Fruit fly (Drosophila melanogaster): ENCODE measurements around the gene CG14864.
A peak's percentile ranks its signal among the peaks of the same experiment; 100 is the strongest.

CG14864 gene

dm6 chr3R:15286693-15287041 lies 18.3 kb upstream of the CG14864 start:
- peak; percentile 23 for TF ChIP-seq noc (tag; optimal IDR thresholded peaks at IDR 0.05)

dm6 chr3R:15286024-15286692 lies 17.8 kb upstream of the CG14864 start:
- no peak for TF ChIP-seq noc (tag; optimal IDR thresholded peaks at IDR 0.05)

dm6 chr3R:15282982-15283809 lies 14.9 kb upstream of the CG14864 start:
- no peak for TF ChIP-seq noc (tag; optimal IDR thresholded peaks at IDR 0.05)

DNA sequence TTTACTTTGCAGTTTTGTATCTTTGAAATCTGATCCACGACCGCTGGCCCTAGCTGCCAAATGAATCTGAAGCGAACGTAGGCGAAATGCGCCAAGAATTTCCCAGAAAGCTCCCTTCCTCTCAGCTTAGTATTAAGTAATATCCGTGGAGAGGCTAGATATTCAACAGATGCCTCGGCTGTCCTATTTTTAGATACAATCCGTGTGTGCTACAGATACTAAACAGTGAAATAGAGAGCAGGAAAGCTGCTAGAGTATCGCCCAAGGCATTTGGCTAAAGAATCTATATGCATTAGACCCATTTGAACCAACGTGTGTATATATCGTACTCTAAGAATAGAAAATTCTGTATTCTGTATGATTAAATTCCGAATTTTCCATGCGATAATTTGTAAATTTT lies 14.0 kb upstream of the CG14864 start:
- no peak for TF ChIP-seq noc (tag; optimal IDR thresholded peaks at IDR 0.05)

DNA sequence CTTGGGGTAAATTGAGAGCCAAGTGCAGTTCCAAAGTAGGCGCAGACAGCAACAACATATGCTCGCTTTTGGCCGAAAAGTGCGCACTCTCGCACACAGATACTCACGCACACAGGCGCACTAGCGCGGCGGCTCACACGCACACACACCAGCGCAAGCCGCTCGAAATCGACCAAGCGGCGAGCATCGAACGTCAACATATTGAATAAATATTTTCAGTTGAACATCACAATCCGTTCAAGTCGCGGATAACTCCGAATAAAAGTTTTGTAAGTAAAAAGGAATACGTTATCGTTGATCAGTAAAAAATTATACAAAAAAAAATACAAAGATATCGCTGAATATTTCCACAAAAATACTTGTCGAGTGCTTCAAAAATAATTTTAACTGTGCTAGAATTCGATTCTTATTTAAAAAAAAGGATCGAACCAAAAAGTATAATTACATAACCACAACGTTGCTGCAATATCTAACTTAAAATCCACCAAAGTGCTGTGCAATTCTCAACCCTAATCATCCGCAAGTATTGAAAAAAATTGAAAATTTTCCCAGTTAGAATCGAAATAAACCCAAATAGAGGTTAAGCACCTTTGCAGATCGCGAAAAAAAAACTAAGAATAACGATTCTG lies 13.1 kb upstream of the CG14864 start:
- no peak for TF ChIP-seq noc (tag; optimal IDR thresholded peaks at IDR 0.05)

- peak; percentile 48 for TF ChIP-seq noc (tag; optimal IDR thresholded peaks at IDR 0.05)
Measured at dm6 chr3R:15280619-15281334, 12.4 kb upstream of the CG14864 start.

dm6 chr3R:15277926-15278869 lies 9.9 kb upstream of the CG14864 start, which contains the start of the genes MRG15 and Tm1:
Gene MRG15, minus strand, starts transcription at chr3R:15278109.
Gene Tm1, plus strand, starts transcription at chr3R:15278220.
- TF ChIP-seq noc (tag; optimal IDR thresholded peaks at IDR 0.05): no peak

DNA sequence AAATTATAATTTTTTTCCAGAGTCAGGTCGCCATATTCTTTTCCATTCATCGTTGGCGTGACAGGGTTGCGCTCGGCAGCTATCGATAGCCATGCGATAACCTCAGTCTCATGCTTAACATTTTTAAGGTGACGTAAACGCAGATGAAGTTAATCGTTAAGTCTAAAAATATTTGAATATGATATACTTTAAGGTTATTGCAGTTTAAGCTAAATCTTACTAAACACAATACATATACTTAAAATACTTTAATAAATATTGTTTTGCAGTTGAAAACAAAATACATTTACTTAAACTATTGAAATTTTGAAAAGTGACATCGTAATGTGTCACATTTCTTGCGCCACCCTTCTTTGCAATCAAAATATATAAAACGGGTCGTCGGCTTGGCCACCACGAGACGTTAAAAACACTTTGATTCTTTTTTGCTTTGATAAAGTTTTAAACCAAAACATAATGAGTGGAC lies 6.9 kb upstream of the CG14864 start, which contains the start of the genes Cp190 and CG4338:
Cp190 (minus strand) TSS at position 84 of the 466 bp plus-strand sequence.
CG4338 (plus strand) TSS at position 365 of the 466 bp plus-strand sequence.
- TF ChIP-seq noc (tag; optimal IDR thresholded peaks at IDR 0.05): peak; percentile 98

dm6 chr3R:15268856-15269255 lies 518 bp upstream of the CG14864 start:
- TF ChIP-seq noc (tag; optimal IDR thresholded peaks at IDR 0.05): no peak

DNA sequence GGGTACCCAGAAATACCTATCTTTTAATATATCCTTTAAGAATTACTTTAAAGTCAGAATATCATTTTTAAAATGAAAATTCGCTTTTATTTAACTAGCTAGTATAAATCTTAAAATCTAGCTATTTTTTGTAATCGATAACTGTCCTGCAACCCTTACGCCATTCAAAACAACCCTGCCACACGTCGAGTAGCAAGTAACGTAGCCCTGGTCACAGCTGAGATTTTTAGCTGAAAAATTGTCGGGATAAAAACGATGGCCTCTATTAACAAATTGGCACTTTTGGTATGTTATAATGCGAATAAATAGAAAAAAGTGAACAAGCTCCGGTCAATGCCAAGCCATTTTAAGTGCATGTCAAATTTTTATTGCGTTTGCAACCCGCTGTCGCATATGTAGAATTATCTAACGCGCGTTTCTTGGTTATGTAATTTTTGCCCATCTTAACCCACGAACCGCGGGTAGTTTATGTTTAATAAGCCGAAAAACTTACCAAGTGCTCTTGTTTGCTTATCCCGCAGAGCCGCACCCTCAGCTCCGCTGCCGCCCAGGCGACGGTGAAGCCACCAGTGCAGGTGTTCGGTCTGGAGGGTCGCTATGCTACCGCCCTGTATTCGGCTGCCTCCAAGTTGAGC lies 2.8 kb downstream of the CG14864 start, which contains the start of gene ATPsynO:
ATPsynO (plus strand) TSS at position 186 of the 635 bp plus-strand sequence.
- peak; percentile 14 for TF ChIP-seq noc (tag; optimal IDR thresholded peaks at IDR 0.05)

dm6 chr3R:15263946-15264345 lies 4.4 kb downstream of the CG14864 start:
- TF ChIP-seq noc (tag; optimal IDR thresholded peaks at IDR 0.05): no peak

DNA sequence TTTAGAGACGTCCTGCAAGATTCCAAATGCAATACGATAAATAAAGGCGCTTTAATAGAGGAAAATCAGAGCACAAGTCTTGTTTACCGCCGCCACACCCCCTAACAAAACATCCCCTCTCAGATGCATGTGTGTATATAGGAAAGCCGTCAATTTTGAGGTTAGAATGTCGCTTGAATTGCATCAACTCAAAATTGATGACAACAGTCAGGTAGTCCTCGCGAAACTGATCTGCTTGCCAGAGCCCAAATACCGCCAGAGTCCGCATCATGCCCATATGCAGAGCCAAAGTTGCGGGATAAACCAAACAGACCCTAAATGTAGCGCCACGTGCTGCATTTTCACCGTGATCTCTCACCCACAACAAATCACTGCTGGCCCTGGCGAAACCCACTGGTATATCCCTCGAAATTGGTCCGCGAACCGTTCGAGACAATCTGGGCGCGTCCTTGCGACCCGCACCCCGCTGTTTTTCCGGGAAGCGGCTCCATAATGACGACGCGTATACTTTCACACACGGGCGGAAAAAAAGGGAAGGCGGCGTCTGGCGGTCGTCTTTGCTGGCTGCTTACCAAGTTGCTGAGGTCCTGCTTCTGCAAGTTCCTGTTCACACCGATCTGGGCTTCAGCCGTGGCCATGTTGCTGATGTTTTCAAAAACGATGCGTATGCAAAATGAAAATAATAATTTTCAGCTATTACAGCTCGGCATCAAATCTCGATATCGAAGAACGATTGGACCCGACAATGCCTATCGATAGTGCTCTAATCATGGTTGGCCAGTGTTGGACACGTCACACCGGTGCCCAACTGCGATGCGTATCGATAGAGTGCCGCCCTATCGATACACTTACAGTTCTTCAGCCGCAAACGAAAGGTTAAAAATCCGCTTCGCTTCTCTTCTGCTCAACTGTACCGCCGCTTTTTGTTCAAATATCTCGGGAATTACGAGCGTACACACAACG lies 5.3 kb downstream of the CG14864 start, which contains the start of the genes eIF2gamma and Set:
eIF2gamma (minus strand) TSS at position 749 of the 963 bp plus-strand sequence.
Set (plus strand) TSS at position 843 of the 963 bp plus-strand sequence.
- TF ChIP-seq noc (tag; optimal IDR thresholded peaks at IDR 0.05): no peak

DNA sequence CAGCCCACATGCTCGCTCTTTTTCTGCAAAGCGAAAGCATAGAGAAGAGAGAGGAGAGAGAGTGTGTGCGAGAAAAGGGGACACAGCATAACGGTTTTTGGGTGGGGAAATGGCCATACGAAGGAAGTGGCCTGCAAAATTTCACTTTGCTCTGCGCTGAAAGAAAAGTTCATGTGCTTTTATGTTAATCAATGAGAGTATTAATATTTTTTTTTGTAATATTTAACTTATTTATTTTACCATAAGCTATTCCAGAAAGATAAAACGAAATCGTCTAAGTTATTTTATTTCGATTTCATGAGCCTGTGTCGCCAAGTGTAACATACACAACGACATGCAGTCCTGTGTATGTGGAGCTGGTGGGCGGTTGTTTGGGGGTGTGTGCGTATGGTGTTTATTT lies 17.9 kb downstream of the CG14864 start:
- TF ChIP-seq noc (tag; optimal IDR thresholded peaks at IDR 0.05): no peak

Measured in whole organism, larva.